Worm (Caenorhabditis elegans): ENCODE results near the gene Y38F2AR.10.

DNA sequence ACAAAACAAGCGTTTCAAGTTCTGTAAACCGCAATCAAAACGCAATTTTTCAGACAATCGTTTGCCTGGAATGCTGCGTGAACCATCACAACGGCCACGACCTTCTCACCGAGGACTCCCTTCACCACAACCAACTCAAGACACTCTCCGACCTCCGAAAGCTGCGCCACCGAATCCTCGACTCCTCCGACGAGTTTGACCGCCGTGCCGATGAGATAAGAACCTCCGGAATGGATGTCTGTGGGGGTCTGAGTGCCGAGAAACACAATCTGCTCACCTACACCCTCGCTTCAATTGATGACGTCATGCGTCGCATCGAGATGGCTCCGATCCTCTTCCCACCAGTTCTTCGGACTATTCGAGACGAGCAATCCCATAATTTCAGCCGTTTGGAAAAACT, 35.0 kb upstream of the Y38F2AR.10 start:
- no peak for TF ChIP-seq flt-1 (GFP tag; IDR thresholded peaks at IDR 0.05)
- no peak for TF ChIP-seq med-1 (GFP tag; optimal IDR thresholded peaks at IDR 0.05; ENCODE audit: insufficient read depth)
- TF ChIP-seq ztf-23 (GFP tag; IDR thresholded peaks at IDR 0.05), result no peak
- TF ChIP-seq tab-1 (GFP tag; IDR thresholded peaks at IDR 0.05), result no peak
- TF ChIP-seq ref-1 (GFP tag; conservative IDR thresholded peaks at IDR 0.05), result no peak
- TF ChIP-seq klf-2 (GFP tag; conservative IDR thresholded peaks at IDR 0.05), result no peak
- TF ChIP-seq ztf-29 (GFP tag; IDR thresholded peaks at IDR 0.05), result no peak
- TF ChIP-seq T22C8.4 (GFP tag; IDR thresholded peaks at IDR 0.05), result no peak

All from whole organism, midembryonic.